Fruit fly (Drosophila melanogaster) whole organism, embryonic: ENCODE measurements around the gene simj.
A peak's percentile ranks its signal among the peaks of the same experiment; 100 is the strongest.

Source experiments
- Adf1 ChIP-seq: fragments of 200-800 bp; sonication (Bioruptor generic); IDR thresholded peaks from 2 replicates; pipeline ENCODE4 v1.3.6; 2022; ENCODE audit warnings: missing biosample characterization, missing genetic modification characterization
- Aef1 ChIP-seq: fragments of 200-800 bp; sonication (Bioruptor generic); IDR thresholded peaks from 3 replicates; pipeline ENCODE4 v1.3.6; 2022; ENCODE audit warnings: missing biosample characterization, missing genetic modification characterization
- Atf3 ChIP-seq: fragments of 200-800 bp; sonication (Bioruptor generic); optimal IDR thresholded peaks from 3 replicates; lab custom pipeline; 2016; ENCODE audit warnings: missing biosample characterization, missing genetic modification characterization
- CG1024 ChIP-seq: fragments of 200-800 bp; sonication (Bioruptor generic); IDR thresholded peaks from 2 replicates; pipeline ENCODE4 v1.3.6; 2022; ENCODE audit warnings: missing biosample characterization, missing genetic modification characterization
- CG10565 ChIP-seq: fragments of 200-800 bp; sonication (Bioruptor generic); optimal IDR thresholded peaks from 3 replicates; lab custom pipeline; 2016; ENCODE audit warnings: missing biosample characterization, mild to moderate bottlenecking, missing genetic modification characterization
- CG11560 ChIP-seq: fragments of 200-800 bp; sonication (Bioruptor generic); IDR thresholded peaks from 3 replicates; pipeline ENCODE4 v1.3.6; 2022; ENCODE audit warnings: missing biosample characterization, missing genetic modification characterization
- CG13424 ChIP-seq: fragments of 200-800 bp; sonication (Bioruptor generic); optimal IDR thresholded peaks from 2 replicates; lab custom pipeline; 2019; ENCODE audit warnings: missing biosample characterization, mild to moderate bottlenecking, missing genetic modification characterization, moderate library complexity
- CG13775 ChIP-seq: fragments of 200-800 bp; sonication (Bioruptor generic); optimal IDR thresholded peaks from 3 replicates; lab custom pipeline; 2017; ENCODE audit warnings: missing biosample characterization, mild to moderate bottlenecking, missing genetic modification characterization
- CG14050 ChIP-seq: fragments of 200-800 bp; sonication (Bioruptor generic); IDR thresholded peaks from 3 replicates; pipeline ENCODE4 v1.3.6; 2022; ENCODE audit warnings: missing biosample characterization, missing genetic modification characterization
- CG14441 ChIP-seq: fragments of 200-800 bp; sonication (Bioruptor generic); IDR thresholded peaks from 2 replicates; pipeline ENCODE4 v1.3.6; 2022; ENCODE audit warnings: missing biosample characterization, missing genetic modification characterization
- CG1529 ChIP-seq: fragments of 200-800 bp; sonication (Bioruptor generic); optimal IDR thresholded peaks from 3 replicates; lab custom pipeline; 2018; ENCODE audit warnings: missing biosample characterization, missing genetic modification characterization
- CG17912 ChIP-seq: fragments of 200-800 bp; sonication (Bioruptor generic); optimal IDR thresholded peaks from 2 replicates; lab custom pipeline; 2018; ENCODE audit warnings: missing biosample characterization, mild to moderate bottlenecking, missing genetic modification characterization
- CG18619 ChIP-seq: fragments of 200-800 bp; sonication (Bioruptor generic); optimal IDR thresholded peaks from 3 replicates; lab custom pipeline; 2017; ENCODE audit warnings: missing biosample characterization, mild to moderate bottlenecking, missing genetic modification characterization
- CG2678 ChIP-seq: fragments of 200-800 bp; sonication (Bioruptor generic); optimal IDR thresholded peaks from 3 replicates; lab custom pipeline; 2019; ENCODE audit warnings: missing biosample characterization, mild to moderate bottlenecking, missing genetic modification characterization, moderate library complexity
- CG30403 ChIP-seq: fragments of 200-800 bp; sonication (Bioruptor generic); optimal IDR thresholded peaks from 3 replicates; lab custom pipeline; 2016; ENCODE audit warnings: missing biosample characterization, missing genetic modification characterization
- CG31365 ChIP-seq: fragments of 200-800 bp; sonication (Bioruptor generic); optimal IDR thresholded peaks from 2 replicates; lab custom pipeline; 2018; ENCODE audit warnings: missing biosample characterization, mild to moderate bottlenecking, missing genetic modification characterization
- CG33557 ChIP-seq: fragments of 200-800 bp; sonication (Bioruptor generic); optimal IDR thresholded peaks from 2 replicates; lab custom pipeline; 2019; ENCODE audit warnings: missing biosample characterization, mild to moderate bottlenecking, missing genetic modification characterization, moderate library complexity
- CG4282 ChIP-seq: fragments of 200-800 bp; sonication (Bioruptor generic); optimal IDR thresholded peaks from 2 replicates; lab custom pipeline; 2016; ENCODE audit warnings: missing biosample characterization, missing genetic modification characterization
- CG6854 ChIP-seq: fragments of 200-800 bp; sonication (Bioruptor generic); optimal IDR thresholded peaks from 3 replicates; lab custom pipeline; 2017; ENCODE audit warnings: missing biosample characterization, mild to moderate bottlenecking, missing genetic modification characterization
- CG8281 ChIP-seq: fragments of 200-800 bp; sonication (Bioruptor generic); optimal IDR thresholded peaks from 2 replicates; lab custom pipeline; 2018; ENCODE audit warnings: missing biosample characterization, mild to moderate bottlenecking, missing genetic modification characterization, moderate library complexity
- CG8290 ChIP-seq, 3 experiments: fragments of 200-800 bp; sonication (Bioruptor generic); optimal IDR thresholded peaks; 2 replicates each; lab custom pipeline; 2016 to 2019; ENCODE audit warnings: missing biosample characterization in 3 of 3, missing genetic modification characterization in 3 of 3, mild to moderate bottlenecking in 2 of 3, moderate library complexity in 1 of 3
- CTCF ChIP-seq: fragments of 200-800 bp; sonication (Bioruptor generic); optimal IDR thresholded peaks from 2 replicates; lab custom pipeline; 2017; ENCODE audit warnings: missing biosample characterization, mild to moderate bottlenecking, missing genetic modification characterization, moderate library complexity
- Camta ChIP-seq: fragments of 200-800 bp; sonication (Bioruptor generic); optimal IDR thresholded peaks from 2 replicates; lab custom pipeline; 2016; ENCODE audit warnings: missing biosample characterization, missing genetic modification characterization
- Dfd ChIP-seq, 2 experiments: fragments of >200 bp; optimal IDR thresholded peaks; 2 replicates each; lab custom pipeline; 2017; ENCODE audit warnings: missing biosample characterization in 2 of 2, missing genetic modification characterization in 2 of 2
- HLH3B ChIP-seq: fragments of 200-800 bp; sonication (Bioruptor generic); IDR thresholded peaks from 2 replicates; pipeline ENCODE4 v1.3.6; 2022; ENCODE audit warnings: missing biosample characterization, missing genetic modification characterization
- Oaz ChIP-seq: fragments of 200-800 bp; sonication (Bioruptor generic); IDR thresholded peaks from 2 replicates; pipeline ENCODE4 v1.3.6; 2022; ENCODE audit warnings: missing biosample characterization, missing genetic modification characterization
- PHDP ChIP-seq: fragments of 200-800 bp; sonication (Bioruptor generic); optimal IDR thresholded peaks from 3 replicates; lab custom pipeline; 2018; ENCODE audit warnings: missing biosample characterization, mild to moderate bottlenecking, missing genetic modification characterization, moderate library complexity
- Ptx1 ChIP-seq: fragments of 200-800 bp; sonication (Bioruptor generic); IDR thresholded peaks from 2 replicates; pipeline ENCODE4 v1.3.6; 2022; ENCODE audit warnings: missing biosample characterization, missing genetic modification characterization
- Rfx ChIP-seq: fragments of 200-800 bp; sonication (Bioruptor generic); IDR thresholded peaks from 2 replicates; pipeline ENCODE4 v1.3.6; 2022; ENCODE audit warnings: missing biosample characterization, missing genetic modification characterization
- Six4 ChIP-seq: fragments of 200-800 bp; sonication (Bioruptor generic); optimal IDR thresholded peaks from 2 replicates; lab custom pipeline; 2016; ENCODE audit warnings: missing biosample characterization, missing genetic modification characterization
- Ssrp ChIP-seq: fragments of 200-800 bp; sonication (Bioruptor generic); optimal IDR thresholded peaks from 2 replicates; lab custom pipeline; 2018; ENCODE audit warnings: missing biosample characterization, mild to moderate bottlenecking, missing genetic modification characterization, moderate library complexity
- ato ChIP-seq: fragments of 200-800 bp; sonication (Bioruptor generic); IDR thresholded peaks from 2 replicates; pipeline ENCODE4 v1.3.6; 2022; ENCODE audit warnings: missing biosample characterization, missing genetic modification characterization; ENCODE audit not compliant: partially characterized antibody
- cad ChIP-seq: fragments of >200 bp; optimal IDR thresholded peaks from 2 replicates; lab custom pipeline; 2017; ENCODE audit warnings: missing biosample characterization, missing genetic modification characterization
- cg ChIP-seq: fragments of 200-800 bp; sonication (Bioruptor generic); optimal IDR thresholded peaks from 3 replicates; lab custom pipeline; 2019; ENCODE audit warnings: missing biosample characterization, mild to moderate bottlenecking, missing genetic modification characterization, moderate library complexity
- cwo ChIP-seq: fragments of 200-800 bp; sonication (Bioruptor generic); optimal IDR thresholded peaks from 3 replicates; lab custom pipeline; 2017; ENCODE audit warnings: missing biosample characterization, missing genetic modification characterization, mild to moderate bottlenecking, moderate library complexity, missing genetic modification reagents
- disco-r ChIP-seq: fragments of 200-800 bp; sonication (Bioruptor generic); optimal IDR thresholded peaks from 2 replicates; lab custom pipeline; 2016; ENCODE audit warnings: missing biosample characterization, missing genetic modification characterization
- gce ChIP-seq: fragments of 200-800 bp; sonication (Bioruptor generic); IDR thresholded peaks from 3 replicates; pipeline ENCODE4 v1.3.6; 2022; ENCODE audit warnings: missing biosample characterization, missing genetic modification characterization
- gsb ChIP-seq: fragments of 200-800 bp; sonication (Bioruptor generic); IDR thresholded peaks from 2 replicates; pipeline ENCODE4 v1.3.6; 2022; ENCODE audit warnings: missing biosample characterization, missing genetic modification characterization
- gsb-n ChIP-seq: fragments of 200-800 bp; sonication (Bioruptor generic); optimal IDR thresholded peaks from 3 replicates; lab custom pipeline; 2018; ENCODE audit warnings: missing biosample characterization, mild to moderate bottlenecking, missing genetic modification characterization
- hbn ChIP-seq: fragments of 200-800 bp; sonication (Bioruptor generic); IDR thresholded peaks from 2 replicates; pipeline ENCODE4 v1.3.6; 2022; ENCODE audit warnings: missing biosample characterization, missing genetic modification characterization; ENCODE audit not compliant: partially characterized antibody
- inv ChIP-seq: fragments of 200-800 bp; sonication (Bioruptor generic); IDR thresholded peaks from 2 replicates; pipeline ENCODE4 v1.3.6; 2022; ENCODE audit warnings: missing biosample characterization, missing genetic modification characterization; ENCODE audit not compliant: partially characterized antibody
- kah ChIP-seq: fragments of 200-800 bp; sonication (Bioruptor generic); optimal IDR thresholded peaks from 2 replicates; lab custom pipeline; 2018; ENCODE audit warnings: missing biosample characterization, mild to moderate bottlenecking, missing genetic modification characterization
- ken ChIP-seq: fragments of 200-800 bp; sonication (Bioruptor generic); IDR thresholded peaks from 3 replicates; pipeline ENCODE4 v1.3.6; 2022; ENCODE audit warnings: missing biosample characterization, missing genetic modification characterization
- nau ChIP-seq: fragments of 200-800 bp; sonication (Bioruptor generic); optimal IDR thresholded peaks from 3 replicates; lab custom pipeline; 2017; ENCODE audit warnings: missing biosample characterization, mild to moderate bottlenecking, missing genetic modification characterization, missing genetic modification reagents
- oc ChIP-seq: fragments of 200-800 bp; sonication (Bioruptor generic); optimal IDR thresholded peaks from 2 replicates; lab custom pipeline; 2018; ENCODE audit warnings: missing biosample characterization, mild to moderate bottlenecking, missing genetic modification characterization, moderate library complexity
- org-1 ChIP-seq: fragments of 200-800 bp; sonication (Bioruptor generic); optimal IDR thresholded peaks from 2 replicates; lab custom pipeline; 2017; ENCODE audit warnings: missing biosample characterization, missing genetic modification characterization
- row ChIP-seq: fragments of 200-800 bp; sonication (Bioruptor generic); IDR thresholded peaks from 3 replicates; pipeline ENCODE4 v1.3.6; 2022; ENCODE audit warnings: missing biosample characterization, missing genetic modification characterization
- sob ChIP-seq: fragments of 200-800 bp; sonication (Bioruptor generic); IDR thresholded peaks from 2 replicates; pipeline ENCODE4 v1.3.6; 2022; ENCODE audit warnings: missing biosample characterization, missing genetic modification characterization
- sug ChIP-seq: fragments of 200-800 bp; optimal IDR thresholded peaks from 2 replicates; lab custom pipeline; 2019; ENCODE audit warnings: missing biosample characterization, mild to moderate bottlenecking, missing genetic modification characterization, moderate library complexity
- trem ChIP-seq: fragments of 200-800 bp; optimal IDR thresholded peaks from 3 replicates; lab custom pipeline; 2019; ENCODE audit warnings: missing biosample characterization, mild to moderate bottlenecking, missing genetic modification characterization, moderate library complexity
- tup ChIP-seq: fragments of 200-800 bp; sonication (Bioruptor generic); optimal IDR thresholded peaks from 2 replicates; lab custom pipeline; 2016; ENCODE audit warnings: missing biosample characterization, mild to moderate bottlenecking, missing genetic modification characterization, moderate library complexity
- tx ChIP-seq: fragments of 200-800 bp; sonication (Bioruptor generic); optimal IDR thresholded peaks from 2 replicates; lab custom pipeline; 2016; ENCODE audit warnings: missing biosample characterization, missing genetic modification characterization

Gene simj

DNA sequence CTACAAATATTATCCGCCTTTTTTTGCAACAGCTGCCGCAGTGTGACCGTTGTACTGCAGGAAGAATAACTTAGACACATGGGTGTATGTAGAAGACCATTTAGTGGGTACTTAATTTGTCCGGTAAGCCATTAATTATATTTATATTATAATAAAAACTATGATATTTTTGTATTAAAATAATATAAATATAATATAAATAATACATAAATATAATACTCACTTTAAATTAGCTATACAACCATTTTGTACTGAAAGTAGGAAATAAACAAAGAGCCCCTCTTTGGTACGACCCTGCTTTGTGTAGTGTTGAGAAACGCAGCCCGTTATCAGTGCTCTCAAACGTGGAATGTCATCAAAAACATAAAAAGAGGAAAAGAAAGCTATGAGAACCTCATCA lies 26.7 kb upstream of the simj start, which contains the start of gene Cnep1r2 (continued):
- peak; percentile 73; the same call in 1 of the 2 replicates for TF ChIP-seq Oaz (GFP tag; lab: Robert Waterston, UW)
- peak; percentile 89 for TF ChIP-seq CG17912 (GFP tag; lab: Kevin White, UChicago)
- TF ChIP-seq Aef1, result peak; percentile 93
- TF ChIP-seq ato, result no peak
- no peak for TF ChIP-seq CG4282
- TF ChIP-seq Ssrp, result peak; percentile 98
- peak; percentile 88 for TF ChIP-seq CG8281 (tag; lab: Kevin White, UChicago)
- peak; percentile 85 for TF ChIP-seq CG1529 (GFP tag; lab: Kevin White, UChicago)
- TF ChIP-seq inv (GFP tag; lab: Robert Waterston, UW), result no peak
- TF ChIP-seq gsb (GFP tag; lab: Robert Waterston, UW), result peak; percentile 87
- TF ChIP-seq oc (tag; lab: Kevin White, UChicago), result peak; percentile 95
- TF ChIP-seq Adf1 (GFP tag; lab: Robert Waterston, UW), result peak; percentile 70
- peak; percentile 24 for TF ChIP-seq CG10565
- TF ChIP-seq CG14441, result peak; percentile 94
- peak; percentile 82 for TF ChIP-seq CG6854 (GFP tag; lab: Kevin White, UChicago)
- TF ChIP-seq CG11560 (tag; lab: Robert Waterston, UW), result peak; percentile 91
- TF ChIP-seq Ptx1 (GFP tag; lab: Robert Waterston, UW), result peak; percentile 98
- peak; percentile 98 for TF ChIP-seq CG33557 (GFP tag; lab: Kevin White, UChicago)
- peak; percentile 84 for TF ChIP-seq kah (GFP tag; lab: Kevin White, UChicago)
- TF ChIP-seq CG18619 (GFP tag; lab: Kevin White, UChicago), result peak; percentile 96
- TF ChIP-seq CG14050 (GFP tag; lab: Robert Waterston, UW), result peak; percentile 91
- TF ChIP-seq gsb-n (tag; lab: Kevin White, UChicago), result peak; percentile 98
- TF ChIP-seq ken (GFP tag; lab: Robert Waterston, UW), result peak; percentile 95
- peak; percentile 87 for TF ChIP-seq cwo (GFP tag; lab: Kevin White, UChicago)
- no peak for TF ChIP-seq cg
- TF ChIP-seq Rfx, result peak; percentile 97
- no peak for TF ChIP-seq cad
- TF ChIP-seq CTCF (GFP tag; lab: Kevin White, UChicago), result peak; percentile 49
- no peak for TF ChIP-seq CG31365 (tag; lab: Kevin White, UChicago)
- peak; percentile 93 for TF ChIP-seq CG8290 (GFP tag; optimal IDR thresholded peaks at IDR 0.05; lab: Kevin White, UChicago)
- peak in 1 of 2 experiments; percentile 16 for TF ChIP-seq CG8290 (tag; optimal IDR thresholded peaks at IDR 0.05; lab: Kevin White, UChicago)
- peak; percentile 97 for TF ChIP-seq CG13775
- peak; percentile 90 for TF ChIP-seq gce (GFP tag; lab: Robert Waterston, UW)
- peak; percentile 98 for TF ChIP-seq CG2678 (tag; lab: Kevin White, UChicago)
- TF ChIP-seq sug (tag; lab: Kevin White, UChicago), result peak; percentile 97
- peak; percentile 56 for TF ChIP-seq Atf3 (GFP tag; lab: Kevin White, UChicago)
- peak; percentile 83 for TF ChIP-seq tup (GFP tag; lab: Kevin White, UChicago)
- peak; percentile 34 for TF ChIP-seq Camta (GFP tag; lab: Kevin White, UChicago)
- TF ChIP-seq org-1 (GFP tag; lab: Kevin White, UChicago), result peak; percentile 79
- no peak for TF ChIP-seq Dfd (GFP tag; optimal IDR thresholded peaks at IDR 0.05; lab: Kevin White, UChicago)
- TF ChIP-seq HLH3B (GFP tag; lab: Robert Waterston, UW), result peak; percentile 95
- peak; percentile 97 for TF ChIP-seq sob (GFP tag; lab: Robert Waterston, UW)
- no peak for TF ChIP-seq disco-r (GFP tag; lab: Kevin White, UChicago)
- peak; percentile 97 for TF ChIP-seq PHDP (tag; lab: Kevin White, UChicago)
- TF ChIP-seq Six4, result peak; percentile 93
- peak; percentile 98 for TF ChIP-seq CG13424 (tag; lab: Kevin White, UChicago)
- no peak for TF ChIP-seq hbn (GFP tag; lab: Robert Waterston, UW)
- TF ChIP-seq tx (GFP tag; lab: Kevin White, UChicago), result peak; percentile 70
- no peak for TF ChIP-seq nau (GFP tag; lab: Kevin White, UChicago)
- peak; percentile 99 for TF ChIP-seq row (GFP tag; lab: Robert Waterston, UW)
- TF ChIP-seq CG30403 (GFP tag; lab: Kevin White, UChicago), result peak; percentile 90
- TF ChIP-seq trem (tag; lab: Kevin White, UChicago), result peak; percentile 95
- peak; percentile 66 for TF ChIP-seq CG1024 (GFP tag; lab: Robert Waterston, UW)
